Fruit fly (Drosophila melanogaster) whole organism, embryonic: Measurements from ENCODE around the gene NdufV3.

ENCODE experiments used
- Abd-B ChIP-seq: fragments of 200-800 bp; sonication (Bioruptor generic); optimal IDR thresholded peaks from 2 replicates; lab custom pipeline; 2018; ENCODE audit warnings: missing biosample characterization, mild to moderate bottlenecking, missing genetic modification characterization, moderate library complexity
- BEAF-32 ChIP-seq: fragments of 200-800 bp; sonication (Bioruptor generic); optimal IDR thresholded peaks from 3 replicates; lab custom pipeline; 2017; ENCODE audit warnings: missing biosample characterization, missing genetic modification characterization, mild to moderate bottlenecking, moderate library complexity, missing genetic modification reagents
- CG11723 ChIP-seq: fragments of 200-800 bp; sonication (Bioruptor generic); optimal IDR thresholded peaks from 2 replicates; lab custom pipeline; 2017; ENCODE audit warnings: missing biosample characterization, mild to moderate bottlenecking, missing genetic modification characterization
- CG12155 ChIP-seq: fragments of 200-800 bp; sonication (Bioruptor generic); optimal IDR thresholded peaks from 3 replicates; lab custom pipeline; 2016; ENCODE audit warnings: missing biosample characterization, missing genetic modification characterization
- CG14050 ChIP-seq: fragments of 200-800 bp; sonication (Bioruptor generic); IDR thresholded peaks from 3 replicates; pipeline ENCODE4 v1.3.6; 2022; ENCODE audit warnings: missing biosample characterization, missing genetic modification characterization
- CG14710 ChIP-seq: fragments of 200-800 bp; sonication (Bioruptor generic); optimal IDR thresholded peaks from 3 replicates; lab custom pipeline; 2019; ENCODE audit warnings: missing biosample characterization, mild to moderate bottlenecking, missing genetic modification characterization, moderate library complexity
- CG14860 ChIP-seq: fragments of 200-800 bp; sonication (Bioruptor generic); IDR thresholded peaks from 3 replicates; pipeline ENCODE4 v1.3.6; 2022; ENCODE audit warnings: missing biosample characterization, missing genetic modification characterization; ENCODE audit not compliant: partially characterized antibody
- CG15073 ChIP-seq: fragments of 200-800 bp; sonication (Bioruptor generic); optimal IDR thresholded peaks from 2 replicates; lab custom pipeline; 2016; ENCODE audit warnings: missing biosample characterization, missing genetic modification characterization
- CG16813 ChIP-seq: fragments of 200-800 bp; sonication (Bioruptor generic); IDR thresholded peaks from 3 replicates; pipeline ENCODE4 v1.3.6; 2022; ENCODE audit warnings: missing biosample characterization, missing genetic modification characterization; ENCODE audit not compliant: partially characterized antibody
- CG17568 ChIP-seq: fragments of 200-800 bp; sonication (Bioruptor generic); optimal IDR thresholded peaks from 2 replicates; lab custom pipeline; 2018; ENCODE audit warnings: missing biosample characterization, mild to moderate bottlenecking, missing genetic modification characterization, moderate library complexity
- CG2120 ChIP-seq: fragments of 200-800 bp; sonication (Bioruptor generic); optimal IDR thresholded peaks from 3 replicates; lab custom pipeline; 2016; ENCODE audit warnings: missing biosample characterization, missing genetic modification characterization
- CG33557 ChIP-seq: fragments of 200-800 bp; sonication (Bioruptor generic); optimal IDR thresholded peaks from 2 replicates; lab custom pipeline; 2019; ENCODE audit warnings: missing biosample characterization, mild to moderate bottlenecking, missing genetic modification characterization, moderate library complexity
- CG34376 ChIP-seq: fragments of 200-800 bp; sonication (Bioruptor generic); optimal IDR thresholded peaks from 2 replicates; lab custom pipeline; 2018; ENCODE audit warnings: missing biosample characterization, mild to moderate bottlenecking, missing genetic modification characterization
- CG7372 ChIP-seq: fragments of 200-800 bp; sonication (Bioruptor generic); IDR thresholded peaks from 2 replicates; pipeline ENCODE4 v1.3.6; 2022; ENCODE audit warnings: missing biosample characterization, missing genetic modification characterization
- CG7786 ChIP-seq: fragments of 200-800 bp; sonication (Bioruptor generic); optimal IDR thresholded peaks from 2 replicates; lab custom pipeline; 2016; ENCODE audit warnings: missing biosample characterization, missing genetic modification characterization
- CG7963 ChIP-seq: fragments of 200-800 bp; sonication (Bioruptor generic); IDR thresholded peaks from 3 replicates; pipeline ENCODE4 v1.3.6; 2022; ENCODE audit warnings: missing biosample characterization, missing genetic modification characterization; ENCODE audit not compliant: partially characterized antibody
- CG8478 ChIP-seq: fragments of >200 bp; optimal IDR thresholded peaks from 2 replicates; lab custom pipeline; 2018
- CG9797 ChIP-seq: fragments of 200-800 bp; sonication (Bioruptor generic); optimal IDR thresholded peaks from 3 replicates; lab custom pipeline; 2018; ENCODE audit warnings: missing biosample characterization, mild to moderate bottlenecking, missing genetic modification characterization
- D ChIP-seq, 2 experiments: fragments of 200-800 bp in 1 of 2; fragments of >200 bp in 1 of 2; sonication (Bioruptor generic) in 1 of 2; optimal IDR thresholded peaks; 2 replicates in 1 of 2; 3 replicates in 1 of 2; lab custom pipeline; 2017; ENCODE audit warnings: mild to moderate bottlenecking in 1 of 2, missing biosample characterization in 1 of 2, missing genetic modification characterization in 1 of 2, missing genetic modification reagents in 1 of 2
- Dfd ChIP-seq, 2 experiments: fragments of >200 bp; optimal IDR thresholded peaks; 2 replicates each; lab custom pipeline; 2017; ENCODE audit warnings: missing biosample characterization in 2 of 2, missing genetic modification characterization in 2 of 2
- Dll ChIP-seq: fragments of 200-800 bp; sonication (Bioruptor generic); IDR thresholded peaks from 4 replicates; pipeline ENCODE4 v1.3.6; 2022; ENCODE audit warnings: missing biosample characterization, missing genetic modification characterization; ENCODE audit not compliant: partially characterized antibody
- Doc3 ChIP-seq: fragments of 200-800 bp; sonication (Bioruptor generic); IDR thresholded peaks from 3 replicates; pipeline ENCODE4 v1.3.6; 2022; ENCODE audit warnings: missing biosample characterization, missing genetic modification characterization; ENCODE audit not compliant: partially characterized antibody
- Dp ChIP-seq: fragments of 200-800 bp; sonication (Bioruptor generic); optimal IDR thresholded peaks from 2 replicates; lab custom pipeline; 2018; ENCODE audit warnings: missing biosample characterization, mild to moderate bottlenecking, missing genetic modification characterization, moderate library complexity
- Hsf ChIP-seq: fragments of 200-800 bp; sonication (Bioruptor generic); optimal IDR thresholded peaks from 3 replicates; lab custom pipeline; 2016; ENCODE audit warnings: missing biosample characterization, missing genetic modification characterization
- Med ChIP-seq: fragments of 200-800 bp; sonication (Bioruptor generic); peaks from one replicate; lab custom pipeline; 2016; ENCODE audit warnings: missing biosample characterization, missing genetic modification characterization, mild to moderate bottlenecking, inconsistent platforms, moderate library complexity
- NC2β ChIP-seq: fragments of 200-800 bp; sonication (Bioruptor generic); optimal IDR thresholded peaks from 2 replicates; lab custom pipeline; 2016; ENCODE audit warnings: missing biosample characterization, missing genetic modification characterization
- Rfx ChIP-seq: fragments of 200-800 bp; sonication (Bioruptor generic); IDR thresholded peaks from 2 replicates; pipeline ENCODE4 v1.3.6; 2022; ENCODE audit warnings: missing biosample characterization, missing genetic modification characterization
- Scr ChIP-seq: fragments of 200-800 bp; sonication (Bioruptor generic); IDR thresholded peaks from 2 replicates; pipeline ENCODE4 v1.3.6; 2022; ENCODE audit warnings: missing biosample characterization, missing genetic modification characterization; ENCODE audit not compliant: partially characterized antibody
- Xrp1 ChIP-seq: fragments of 200-800 bp; sonication (Bioruptor generic); IDR thresholded peaks from 2 replicates; pipeline ENCODE4 v1.3.6; 2022; ENCODE audit warnings: missing biosample characterization, missing genetic modification characterization
- YL-1 ChIP-seq: fragments of 200-800 bp; sonication (Bioruptor generic); optimal IDR thresholded peaks from 3 replicates; lab custom pipeline; 2017; ENCODE audit warnings: missing biosample characterization, mild to moderate bottlenecking, missing genetic modification characterization
- bab2 ChIP-seq: fragments of 200-800 bp; sonication (Bioruptor generic); optimal IDR thresholded peaks from 2 replicates; lab custom pipeline; 2016; ENCODE audit warnings: missing biosample characterization, missing genetic modification characterization
- caup ChIP-seq: fragments of 200-800 bp; sonication (Bioruptor generic); optimal IDR thresholded peaks from 3 replicates; lab custom pipeline; 2017; ENCODE audit warnings: missing biosample characterization, mild to moderate bottlenecking, missing genetic modification characterization, moderate library complexity; ENCODE audit not compliant: severe bottlenecking
- crc ChIP-seq: fragments of 200-800 bp; sonication (Bioruptor generic); optimal IDR thresholded peaks from 2 replicates; lab custom pipeline; 2016; ENCODE audit warnings: missing biosample characterization, missing genetic modification characterization
- inv ChIP-seq: fragments of 200-800 bp; sonication (Bioruptor generic); IDR thresholded peaks from 2 replicates; pipeline ENCODE4 v1.3.6; 2022; ENCODE audit warnings: missing biosample characterization, missing genetic modification characterization; ENCODE audit not compliant: partially characterized antibody
- kah ChIP-seq: fragments of 200-800 bp; sonication (Bioruptor generic); optimal IDR thresholded peaks from 2 replicates; lab custom pipeline; 2018; ENCODE audit warnings: missing biosample characterization, mild to moderate bottlenecking, missing genetic modification characterization
- knrl ChIP-seq: fragments of 200-800 bp; sonication (Bioruptor generic); IDR thresholded peaks from 3 replicates; pipeline ENCODE4 v1.3.6; 2022; ENCODE audit warnings: missing biosample characterization, missing genetic modification characterization; ENCODE audit not compliant: partially characterized antibody
- otp ChIP-seq: fragments of 200-800 bp; sonication (Bioruptor generic); IDR thresholded peaks from 3 replicates; pipeline ENCODE4, ENCODE4 v1.3.6; 2022; ENCODE audit warnings: missing biosample characterization, missing genetic modification characterization
- pzg ChIP-seq: fragments of 200-800 bp; sonication (Bioruptor generic); optimal IDR thresholded peaks from 3 replicates; lab custom pipeline; 2018; ENCODE audit warnings: missing biosample characterization, mild to moderate bottlenecking, missing genetic modification characterization, moderate library complexity
- slbo ChIP-seq: fragments of 200-800 bp; sonication (Bioruptor generic); IDR thresholded peaks from 2 replicates; pipeline ENCODE4 v1.3.6; 2022; ENCODE audit warnings: missing biosample characterization, missing genetic modification characterization
- sob ChIP-seq: fragments of 200-800 bp; sonication (Bioruptor generic); IDR thresholded peaks from 2 replicates; pipeline ENCODE4 v1.3.6; 2022; ENCODE audit warnings: missing biosample characterization, missing genetic modification characterization
- stwl ChIP-seq: fragments of 200-800 bp; sonication (Bioruptor generic); optimal IDR thresholded peaks from 3 replicates; lab custom pipeline; 2018; ENCODE audit warnings: missing biosample characterization, mild to moderate bottlenecking, missing genetic modification characterization, moderate library complexity
- tgo ChIP-seq: fragments of 200-800 bp; sonication (Bioruptor generic); IDR thresholded peaks from 3 replicates; pipeline ENCODE4 v1.3.6; 2022; ENCODE audit warnings: missing biosample characterization, missing genetic modification characterization
- trem ChIP-seq: fragments of 200-800 bp; optimal IDR thresholded peaks from 3 replicates; lab custom pipeline; 2019; ENCODE audit warnings: missing biosample characterization, mild to moderate bottlenecking, missing genetic modification characterization, moderate library complexity
- ttk ChIP-seq: fragments of 200-800 bp; sonication (Bioruptor generic); IDR thresholded peaks from 2 replicates; pipeline ENCODE4 v2.1.2; 2022; ENCODE audit warnings: missing biosample characterization, missing genetic modification characterization
- zen2 ChIP-seq: fragments of 200-800 bp; sonication (Bioruptor generic); IDR thresholded peaks from 3 replicates; pipeline ENCODE4 v1.3.6; 2022; ENCODE audit warnings: missing biosample characterization, missing genetic modification characterization; ENCODE audit not compliant: partially characterized antibody

Gene NdufV3

dm6 chrX:11355708-11356174 is 5.9 kb downstream of the NdufV3 start, which contains the start of gene dsh (continued):
- peak; percentile 56 for TF ChIP-seq trem

dm6 chrX:11356648-11357047 is 6.8 kb downstream of the NdufV3 start:
- no peak for TF ChIP-seq kah (GFP tag; lab: Kevin White, UChicago)
- TF ChIP-seq Med (GFP tag; lab: Kevin White, UChicago), result peak; percentile 8
- TF ChIP-seq CG8478 (lab: Kevin White, UChicago), result no peak
- peak in 1 of 2 experiments; percentile 56 for TF ChIP-seq Dfd (GFP tag; optimal IDR thresholded peaks at IDR 0.05; lab: Kevin White, UChicago)

- TF ChIP-seq crc (GFP tag; lab: Kevin White, UChicago) (peak; percentile 5), NC2β (GFP tag; lab: Kevin White, UChicago) (no peak), Abd-B (no peak), trem (peak; percentile 12), CG9797 (GFP tag; lab: Kevin White, UChicago) (peak; percentile 2), CG14710 (tag; lab: Kevin White, UChicago) (peak; percentile 42), Xrp1 (GFP tag; lab: Robert Waterston, UW) (no peak), ttk (GFP tag; lab: Robert Waterston, UW) (no peak), CG34376 (peak; percentile 11), CG7372 (GFP tag; lab: Robert Waterston, UW) (no peak), Doc3 (GFP tag; lab: Robert Waterston, UW) (peak; percentile 55), CG14050 (GFP tag; lab: Robert Waterston, UW) (no peak), inv (GFP tag; lab: Robert Waterston, UW) (peak; percentile 30), Hsf (GFP tag; lab: Kevin White, UChicago) (peak; percentile 9), Dfd (GFP tag; optimal IDR thresholded peaks at IDR 0.05; lab: Kevin White, UChicago) (no peak), Scr (GFP tag; lab: Robert Waterston, UW) (peak; percentile 62), CG14860 (no peak), Dll (GFP tag; lab: Robert Waterston, UW) (peak; percentile 76), zen2 (GFP tag; lab: Robert Waterston, UW) (peak; percentile 74), CG7963 (peak; percentile 47; the same call in 1 of the 3 replicates), otp (GFP tag; lab: Robert Waterston, UW) (no peak), caup (GFP tag; lab: Kevin White, UChicago) (no peak), Dp (peak; percentile 91), pzg (peak; percentile 62), CG33557 (GFP tag; lab: Kevin White, UChicago) (peak; percentile 0), bab2 (GFP tag; lab: Kevin White, UChicago) (no peak), D (optimal IDR thresholded peaks at IDR 0.05; lab: Kevin White, UChicago) (no peak), D (GFP tag; optimal IDR thresholded peaks at IDR 0.05; lab: Kevin White, UChicago) (no peak), sob (GFP tag; lab: Robert Waterston, UW) (0 out of 2 replicates have a peak, but pooled peaks have one; percentile 25), slbo (no peak), CG15073 (no peak), CG12155 (GFP tag; lab: Kevin White, UChicago) (no peak), stwl (peak; percentile 42), CG16813 (peak; percentile 61), YL-1 (peak; percentile 71), tgo (GFP tag; lab: Robert Waterston, UW) (no peak), Rfx (GFP tag; lab: Robert Waterston, UW) (peak; percentile 45; the same call in 1 of the 2 replicates), CG11723 (no peak), BEAF-32 (GFP tag; lab: Kevin White, UChicago) (peak; percentile 62), CG2120 (GFP tag; lab: Kevin White, UChicago) (peak; percentile 2), CG7786 (GFP tag; lab: Kevin White, UChicago) (no peak), knrl (GFP tag; lab: Robert Waterston, UW) (peak; percentile 49; the same call in 2 of the 3 replicates), CG17568 (no peak)
These were observed 9.3 kb downstream of the NdufV3 start, which contains the start of gene Pa1 for dm6 chrX:11359081-11359481. Gene Pa1 (plus strand): TSS chrX:11359236.
